Worm (Caenorhabditis elegans): ENCODE results near the gene dpf-7.

dpf-7 gene

ce11 chrIV:4814185-4814584, 11.8 kb upstream of the dpf-7 start, which contains the start of gene srw-94:
TSS of gene srw-94 (plus strand) at chrIV:4814485.
- TF ChIP-seq nhr-12 (tag; optimal IDR thresholded peaks at IDR 0.05) (no peak), lin-13 (tag; optimal IDR thresholded peaks at IDR 0.05) (no peak), drap-1 (GFP tag; optimal IDR thresholded peaks at IDR 0.05) (no peak), snpc-4 (tag; optimal IDR thresholded peaks at IDR 0.05) (no peak), nhr-2 (tag; optimal IDR thresholded peaks at IDR 0.05) (no peak), zip-8 (tag; optimal IDR thresholded peaks at IDR 0.05) (no peak), bed-3 (GFP tag; optimal IDR thresholded peaks at IDR 0.05) (no peak)

- no peak for TF ChIP-seq nhr-28 (tag; optimal IDR thresholded peaks at IDR 0.05)
- no peak for TF ChIP-seq ham-2 (GFP tag; optimal IDR thresholded peaks at IDR 0.05)
- TF ChIP-seq cnd-1 (tag; optimal IDR thresholded peaks at IDR 0.05): no peak
- TF ChIP-seq nhr-76 (tag; optimal IDR thresholded peaks at IDR 0.05): no peak
- no peak for TF ChIP-seq tbx-8 (GFP tag; optimal IDR thresholded peaks at IDR 0.05)
- TF ChIP-seq ceh-39 (tag; optimal IDR thresholded peaks at IDR 0.05): no peak
- TF ChIP-seq snpc-4 (tag; optimal IDR thresholded peaks at IDR 0.05): no peak
- no peak for TF ChIP-seq M03D4.4 (tag; optimal IDR thresholded peaks at IDR 0.05)
- no peak for TF ChIP-seq lin-13 (tag; optimal IDR thresholded peaks at IDR 0.05)
- no peak for TF ChIP-seq elt-1 (tag; optimal IDR thresholded peaks at IDR 0.05; ENCODE audit: borderline replicate concordance, insufficient read depth)
These were observed 9.5 kb upstream of the dpf-7 start, which contains the start of gene srw-95 for ce11 chrIV:4811863-4812262. TSS of gene srw-95 (plus strand) at chrIV:4812075.

ce11 chrIV:4810377-4810984, 8.1 kb upstream of the dpf-7 start, which contains the start of gene eif-1.A:
TSS of gene eif-1.A (plus strand) at chrIV:4810934.
- TF ChIP-seq lin-13 (tag; optimal IDR thresholded peaks at IDR 0.05) (peak; percentile 44), drap-1 (GFP tag; optimal IDR thresholded peaks at IDR 0.05) (peak; percentile 3), mep-1 (tag; optimal IDR thresholded peaks at IDR 0.05) (peak; percentile 79), lin-32 (GFP tag; optimal IDR thresholded peaks at IDR 0.05) (no peak), ceh-39 (tag; optimal IDR thresholded peaks at IDR 0.05) (peak; percentile 5), nhr-12 (tag; optimal IDR thresholded peaks at IDR 0.05) (no peak), tbx-8 (GFP tag; optimal IDR thresholded peaks at IDR 0.05) (no peak), pha-4 (tag; optimal IDR thresholded peaks at IDR 0.05) (peak; percentile 33), mls-2 (tag; optimal IDR thresholded peaks at IDR 0.05) (peak; percentile 2), nhr-237 (tag; optimal IDR thresholded peaks at IDR 0.05) (peak; percentile 41), M03D4.4 (tag; optimal IDR thresholded peaks at IDR 0.05) (no peak), lsy-2 (tag; optimal IDR thresholded peaks at IDR 0.05) (peak; percentile 75), blmp-1 (tag; optimal IDR thresholded peaks at IDR 0.05) (no peak), nhr-28 (tag; optimal IDR thresholded peaks at IDR 0.05) (no peak), hlh-1 (tag; optimal IDR thresholded peaks at IDR 0.05) (peak; percentile 50), bed-3 (GFP tag; optimal IDR thresholded peaks at IDR 0.05) (no peak), ces-1 (GFP tag; optimal IDR thresholded peaks at IDR 0.05) (no peak), elt-1 (tag; optimal IDR thresholded peaks at IDR 0.05; ENCODE audit: borderline replicate concordance, insufficient read depth) (no peak), snpc-4 (tag; optimal IDR thresholded peaks at IDR 0.05) (no peak), nhr-76 (tag; optimal IDR thresholded peaks at IDR 0.05) (no peak), ceh-43 (GFP tag; optimal IDR thresholded peaks at IDR 0.05) (no peak), elt-3 (tag; optimal IDR thresholded peaks at IDR 0.05) (no peak), flh-1 (GFP tag; optimal IDR thresholded peaks at IDR 0.05) (no peak), ztf-11 (tag; optimal IDR thresholded peaks at IDR 0.05) (no peak), ham-2 (GFP tag; optimal IDR thresholded peaks at IDR 0.05) (peak; percentile 11), unc-39 (tag; optimal IDR thresholded peaks at IDR 0.05) (no peak), sptf-1 (tag; optimal IDR thresholded peaks at IDR 0.05) (peak; percentile 22), unc-120 (tag; optimal IDR thresholded peaks at IDR 0.05; ENCODE audit: poor library complexity, severe bottlenecking) (no peak), nhr-2 (tag; optimal IDR thresholded peaks at IDR 0.05) (no peak), cnd-1 (tag; optimal IDR thresholded peaks at IDR 0.05) (no peak), mab-5 (tag; optimal IDR thresholded peaks at IDR 0.05) (no peak), zip-8 (tag; optimal IDR thresholded peaks at IDR 0.05) (no peak), sem-2 (GFP tag; optimal IDR thresholded peaks at IDR 0.05) (no peak), unc-62 (GFP tag; optimal IDR thresholded peaks at IDR 0.05) (no peak), ceh-83 (GFP tag; optimal IDR thresholded peaks at IDR 0.05) (no peak)
